Fruit fly (Drosophila melanogaster) whole organism, adult: Measurements from ENCODE around the gene mRpS11.

ENCODE experiments used
- CG11617 ChIP-seq: fragments of 200-800 bp; sonication (Bioruptor generic); optimal IDR thresholded peaks from 2 replicates; lab custom pipeline; 2017; ENCODE audit warnings: mild to moderate bottlenecking, missing biosample characterization, missing genetic modification reagents, missing genetic modification characterization
- CG12768 ChIP-seq: fragments of 200-800 bp; sonication (Bioruptor generic); optimal IDR thresholded peaks from 2 replicates; lab custom pipeline; 2017; ENCODE audit warnings: missing biosample characterization, missing genetic modification characterization, mild to moderate bottlenecking, moderate library complexity, missing genetic modification reagents
- CG14711 ChIP-seq: fragments of 200-800 bp; sonication (Bioruptor generic); optimal IDR thresholded peaks from 2 replicates; lab custom pipeline; 2018; ENCODE audit warnings: missing biosample characterization, mild to moderate bottlenecking, missing genetic modification characterization, moderate library complexity
- CG1620 ChIP-seq: fragments of 200-800 bp; sonication (Bioruptor generic); optimal IDR thresholded peaks from 2 replicates; lab custom pipeline; 2016; ENCODE audit warnings: missing biosample characterization, missing genetic modification characterization
- CG33017 ChIP-seq: fragments of 200-800 bp; sonication (Bioruptor generic); optimal IDR thresholded peaks from 2 replicates; lab custom pipeline; 2018; ENCODE audit warnings: missing biosample characterization, mild to moderate bottlenecking, missing genetic modification characterization, moderate library complexity
- CG7045 ChIP-seq: fragments of 200-800 bp; sonication (Bioruptor generic); optimal IDR thresholded peaks from 2 replicates; lab custom pipeline; 2017; ENCODE audit warnings: missing biosample characterization, mild to moderate bottlenecking, missing genetic modification characterization
- Mnt ChIP-seq: fragments of 200-800 bp; sonication (Bioruptor generic); optimal IDR thresholded peaks from 2 replicates; lab custom pipeline; 2016; ENCODE audit warnings: missing biosample characterization, mild to moderate bottlenecking, missing genetic modification characterization
- cic ChIP-seq: fragments of 200-800 bp; sonication (Bioruptor generic); optimal IDR thresholded peaks from 2 replicates; lab custom pipeline; 2017; ENCODE audit warnings: missing biosample characterization, mild to moderate bottlenecking, missing genetic modification characterization, moderate library complexity
- cnc ChIP-seq, 2 experiments: fragments of >200 bp; optimal IDR thresholded peaks; 2 replicates each; lab custom pipeline; 2017
- kay ChIP-seq: fragments of 200-800 bp; sonication (Bioruptor generic); peaks from one replicate; lab custom pipeline; 2016; ENCODE audit warnings: missing biosample characterization, missing genetic modification characterization, borderline replicate concordance
- pad ChIP-seq: fragments of 200-800 bp; sonication (Bioruptor generic); optimal IDR thresholded peaks from 3 replicates; lab custom pipeline; 2017; ENCODE audit warnings: missing biosample characterization, missing genetic modification characterization, mild to moderate bottlenecking, moderate library complexity, missing genetic modification reagents

DNA sequence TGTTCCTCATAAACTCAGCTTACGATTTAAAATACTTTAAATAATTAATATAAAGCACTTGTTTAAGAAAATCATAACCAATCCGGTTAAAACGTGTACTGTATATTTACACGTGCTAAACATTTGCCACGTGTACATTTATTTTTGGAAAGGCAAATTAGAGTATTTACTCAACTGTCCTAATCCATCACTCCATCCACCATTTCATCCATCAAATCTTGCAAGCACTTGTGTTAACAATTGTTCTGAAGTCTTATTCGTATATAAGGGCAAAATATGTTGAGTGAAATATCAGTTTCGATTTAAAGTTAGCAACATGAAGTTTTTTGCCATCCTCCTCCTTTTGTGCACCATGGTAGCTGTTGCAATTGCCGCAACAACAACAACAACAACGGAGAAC, 48.7 kb downstream of the mRpS11 start, which contains the start of gene CG42779:
- TF ChIP-seq pad (GFP tag; lab: Kevin White, UChicago) (no peak), CG12768 (GFP tag; lab: Kevin White, UChicago) (no peak), CG14711 (tag; lab: Kevin White, UChicago) (no peak), CG1620 (GFP tag; lab: Kevin White, UChicago) (no peak), CG33017 (no peak), kay (no peak), CG11617 (no peak), Mnt (GFP tag; lab: Kevin White, UChicago) (no peak), CG7045 (GFP tag; lab: Kevin White, UChicago) (no peak), cic (GFP tag; lab: Kevin White, UChicago) (no peak), cnc (optimal IDR thresholded peaks at IDR 0.05; lab: Kevin White, UChicago) (no peak)
